Worm (Caenorhabditis elegans) whole organism, L4/young adult: ENCODE measurements around the gene fat-3.

Source experiments
- W03F9.2 ChIP-seq: fragments of 150-350 bp; optimal IDR thresholded peaks from 2 replicates; lab custom pipeline; 2014; ENCODE audit warnings: missing biosample characterization, missing genetic modification characterization
- dao-5 ChIP-seq: sonication (generic microtip); optimal IDR thresholded peaks from 2 replicates; lab custom pipeline; 2016; ENCODE audit warnings: missing genotype, missing genetic modification characterization, moderate library complexity, missing compliant biosample characterization
- him-1 ChIP-seq: sonication (generic microtip); optimal IDR thresholded peaks from 2 replicates; lab custom pipeline; 2016; ENCODE audit warnings: missing genotype, missing genetic modification reagents, missing genetic modification characterization, missing compliant biosample characterization

The fat-3 gene

ce11 chrIV:9784689-9785088, 18.1 kb upstream of the fat-3 start, which contains the start of gene sre-4:
sre-4 (minus strand) TSS chrIV:9784789.
- TF ChIP-seq W03F9.2 (tag; lab: Kevin White, UChicago): no peak
- no peak for TF ChIP-seq him-1 (tag; lab: Kevin White, UChicago)
- TF ChIP-seq dao-5: no peak

- TF ChIP-seq dao-5 (no peak), W03F9.2 (tag; lab: Kevin White, UChicago) (no peak), him-1 (tag; lab: Kevin White, UChicago) (no peak)
Measured at ce11 chrIV:9789496-9789895, 13.3 kb upstream of the fat-3 start, which contains the start of gene T13F2.4. T13F2.4 (plus strand) TSS chrIV:9789796.

ce11 chrIV:9790708-9791107, 12.1 kb upstream of the fat-3 start:
- TF ChIP-seq him-1 (tag; lab: Kevin White, UChicago) (no peak), W03F9.2 (tag; lab: Kevin White, UChicago) (no peak), dao-5 (no peak)

DNA sequence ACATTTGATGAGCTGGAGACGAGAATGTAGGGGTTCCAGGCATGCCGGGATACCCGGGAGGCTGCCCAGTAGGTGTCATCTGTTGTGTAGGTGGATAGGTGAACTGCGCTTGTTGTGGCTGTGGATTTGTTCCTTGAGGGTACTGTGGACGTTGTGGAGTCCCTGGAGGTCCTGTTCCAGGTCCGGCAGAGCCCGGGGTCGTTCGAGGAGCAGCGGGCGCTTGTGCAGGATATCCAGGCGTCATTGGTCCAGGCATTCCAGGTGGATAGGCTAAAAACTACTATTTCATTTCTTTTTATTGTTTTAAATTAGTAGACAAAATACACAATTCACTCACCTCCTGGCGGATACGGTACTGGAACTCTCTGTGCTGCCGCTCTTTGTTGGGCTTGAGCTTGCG, 7.6 kb upstream of the fat-3 start:
- TF ChIP-seq him-1 (tag; lab: Kevin White, UChicago) (no peak), W03F9.2 (tag; lab: Kevin White, UChicago) (no peak), dao-5 (no peak)

DNA sequence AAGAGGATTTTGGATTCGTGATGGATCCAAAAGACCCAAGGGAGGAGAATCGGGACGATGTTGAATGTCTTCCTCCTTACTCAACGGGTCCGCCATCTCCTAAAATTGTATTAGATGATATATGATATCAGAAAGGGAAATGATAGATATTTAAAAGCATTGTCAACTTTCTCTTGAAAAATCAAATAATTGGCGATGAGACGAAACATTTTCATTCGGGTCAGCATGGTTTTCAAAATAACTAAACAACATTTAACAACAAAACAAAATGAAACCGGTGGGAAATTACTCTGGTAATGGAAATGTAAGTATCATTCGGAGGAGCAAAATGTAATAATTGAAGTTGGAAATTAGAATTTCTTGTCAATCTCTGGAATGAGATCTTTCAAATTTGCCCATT, 6.3 kb upstream of the fat-3 start, which contains the start of gene pis-1:
Gene pis-1 (minus strand): TSS at position 101 of the 400 bp plus-strand sequence.
- TF ChIP-seq W03F9.2 (tag; lab: Kevin White, UChicago) (no peak), dao-5 (no peak), him-1 (tag; lab: Kevin White, UChicago) (no peak)

DNA sequence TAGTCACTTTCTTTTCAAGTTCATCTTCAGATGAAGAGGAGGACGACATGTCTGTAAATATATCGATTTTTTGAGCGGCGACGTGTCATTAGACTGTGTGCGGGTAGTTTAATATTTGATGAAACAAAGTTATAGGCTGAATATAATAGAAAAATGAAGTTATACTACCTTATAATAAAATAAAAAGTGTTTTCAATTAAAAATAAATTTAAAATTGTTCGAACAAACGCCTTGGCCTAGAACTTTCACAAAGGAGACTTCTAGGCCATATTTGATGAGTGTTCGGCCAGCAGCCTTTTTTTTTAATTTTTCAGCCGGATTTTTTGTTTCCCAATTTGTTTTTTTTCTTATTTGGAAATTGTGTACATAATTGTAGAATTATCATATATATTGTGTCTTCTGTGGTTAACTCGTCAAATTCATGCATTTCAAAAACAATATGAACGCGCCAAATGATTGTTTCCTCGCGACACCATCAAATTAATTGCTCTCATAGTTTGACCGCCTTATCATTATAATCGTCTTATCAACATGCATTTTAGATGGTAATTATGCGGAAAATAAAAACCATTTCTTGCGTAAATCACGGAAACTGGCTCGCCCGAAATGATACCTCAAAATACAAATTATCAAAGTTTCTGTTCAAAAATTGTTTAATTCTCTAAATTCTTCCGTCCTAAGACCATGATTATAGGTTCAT, 5.4 kb upstream of the fat-3 start, which contains the start of gene T13F2.2:
Gene T13F2.2 (minus strand): TSS at position 51 of the 700 bp plus-strand sequence.
- no peak for TF ChIP-seq him-1 (tag; lab: Kevin White, UChicago)
- no peak for TF ChIP-seq dao-5
- no peak for TF ChIP-seq W03F9.2 (tag; lab: Kevin White, UChicago)

- no peak for TF ChIP-seq W03F9.2 (tag; lab: Kevin White, UChicago)
- TF ChIP-seq dao-5: no peak
- TF ChIP-seq him-1 (tag; lab: Kevin White, UChicago): no peak
Measured at ce11 chrIV:9798307-9798706, 4.5 kb upstream of the fat-3 start.

- TF ChIP-seq him-1 (tag; lab: Kevin White, UChicago) (no peak), dao-5 (no peak), W03F9.2 (tag; lab: Kevin White, UChicago) (no peak)
Measured at ce11 chrIV:9799129-9799528, 3.7 kb upstream of the fat-3 start, which contains the start of gene fat-4. fat-4 (plus strand) TSS chrIV:9799429.

ce11 chrIV:9799664-9800063, 3.2 kb upstream of the fat-3 start:
- TF ChIP-seq him-1 (tag; lab: Kevin White, UChicago): no peak
- TF ChIP-seq W03F9.2 (tag; lab: Kevin White, UChicago): no peak
- TF ChIP-seq dao-5: no peak

- TF ChIP-seq him-1 (tag; lab: Kevin White, UChicago) (no peak), W03F9.2 (tag; lab: Kevin White, UChicago) (peak; percentile 2), dao-5 (no peak)
Measured at ce11 chrIV:9801418-9801817, 1.4 kb upstream of the fat-3 start.

ce11 chrIV:9803544-9803943, 721 bp downstream of the fat-3 start:
- no peak for TF ChIP-seq him-1 (tag; lab: Kevin White, UChicago)
- TF ChIP-seq dao-5: no peak
- peak; percentile 25 for TF ChIP-seq W03F9.2 (tag; lab: Kevin White, UChicago)

ce11 chrIV:9810633-9811032, 7.8 kb downstream of the fat-3 start, which contains the start of gene dct-15:
dct-15 (minus strand) TSS chrIV:9810733.
- TF ChIP-seq W03F9.2 (tag; lab: Kevin White, UChicago) (no peak), dao-5 (no peak), him-1 (tag; lab: Kevin White, UChicago) (no peak)

DNA sequence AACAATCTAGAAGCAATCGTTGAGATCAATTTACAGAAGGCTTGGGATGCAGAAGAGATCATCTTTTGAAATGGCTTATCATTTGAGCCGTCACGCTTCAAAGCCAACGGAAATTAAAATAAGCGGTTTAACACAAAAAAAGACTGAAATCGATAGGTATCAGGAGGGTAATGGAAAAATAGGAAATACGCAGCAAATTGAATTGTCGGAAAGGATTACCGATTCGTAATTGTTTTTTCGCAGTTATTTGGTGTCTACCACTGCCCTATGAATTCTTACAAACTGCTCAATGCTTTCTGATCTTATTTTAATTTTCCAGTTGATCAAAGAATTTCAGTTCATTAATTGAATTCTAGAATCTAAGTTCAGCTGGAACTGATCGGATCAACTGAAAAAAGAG, 8.7 kb downstream of the fat-3 start:
- TF ChIP-seq W03F9.2 (tag; lab: Kevin White, UChicago) (no peak), dao-5 (no peak), him-1 (tag; lab: Kevin White, UChicago) (no peak)

ce11 chrIV:9815432-9815831, 12.6 kb downstream of the fat-3 start, which contains the start of gene egl-20:
egl-20 (minus strand) TSS chrIV:9815532.
- TF ChIP-seq him-1 (tag; lab: Kevin White, UChicago) (no peak), dao-5 (no peak), W03F9.2 (tag; lab: Kevin White, UChicago) (no peak)
